Fruit fly (Drosophila melanogaster): ENCODE measurements around the gene CG15459.

DNA sequence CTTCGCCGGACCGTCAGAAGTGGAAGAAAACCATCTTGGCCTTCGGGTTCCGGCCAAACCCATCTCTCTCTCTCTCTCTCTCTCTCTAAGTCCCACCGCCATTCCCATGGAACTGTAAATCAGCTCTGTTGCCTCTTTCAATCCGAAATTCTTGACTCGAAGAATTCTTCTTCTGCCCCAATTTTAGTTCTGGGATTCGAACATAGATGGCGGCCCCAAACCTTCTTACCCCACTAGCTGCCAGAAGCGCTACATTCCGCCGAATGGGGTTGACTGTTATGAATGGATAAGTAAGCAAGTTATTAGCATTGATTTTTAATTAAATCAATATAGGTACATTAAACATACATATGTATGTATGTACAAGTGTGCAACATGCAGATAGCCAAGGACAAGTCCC lies 27.5 kb downstream of the CG15459 start:
- TF ChIP-seq CG8478 (optimal IDR thresholded peaks at IDR 0.05) (no peak), CTCF (optimal IDR thresholded peaks at IDR 0.05) (peak; percentile 53)
